Fruit fly (Drosophila melanogaster) whole organism: Measurements from ENCODE around the gene CG12480.

Experiments used
- CG8478 ChIP-seq: fragments of >200 bp; optimal IDR thresholded peaks from 2 replicates; lab custom pipeline; 2018; ENCODE audit warnings: inconsistent platforms
- Dll ChIP-seq: fragments of >200 bp; optimal IDR thresholded peaks from 2 replicates; lab custom pipeline; 2017
- EcR ChIP-seq, 2 experiments: fragments of >200 bp; optimal IDR thresholded peaks; 2 replicates each; lab custom pipeline; 2017; ENCODE audit warnings: missing biosample characterization in 2 of 2, missing genetic modification characterization in 2 of 2, missing genetic modification reagents in 2 of 2
- pan ChIP-seq: fragments of >200 bp; optimal IDR thresholded peaks from 2 replicates; lab custom pipeline; 2017
- psq ChIP-seq: fragments of >200 bp; optimal IDR thresholded peaks from 2 replicates; lab custom pipeline; 2017
- usp ChIP-seq: fragments of >200 bp; optimal IDR thresholded peaks from 2 replicates; lab custom pipeline; 2017; ENCODE audit warnings: missing biosample characterization, missing genetic modification characterization, mixed read lengths

Gene CG12480

DNA sequence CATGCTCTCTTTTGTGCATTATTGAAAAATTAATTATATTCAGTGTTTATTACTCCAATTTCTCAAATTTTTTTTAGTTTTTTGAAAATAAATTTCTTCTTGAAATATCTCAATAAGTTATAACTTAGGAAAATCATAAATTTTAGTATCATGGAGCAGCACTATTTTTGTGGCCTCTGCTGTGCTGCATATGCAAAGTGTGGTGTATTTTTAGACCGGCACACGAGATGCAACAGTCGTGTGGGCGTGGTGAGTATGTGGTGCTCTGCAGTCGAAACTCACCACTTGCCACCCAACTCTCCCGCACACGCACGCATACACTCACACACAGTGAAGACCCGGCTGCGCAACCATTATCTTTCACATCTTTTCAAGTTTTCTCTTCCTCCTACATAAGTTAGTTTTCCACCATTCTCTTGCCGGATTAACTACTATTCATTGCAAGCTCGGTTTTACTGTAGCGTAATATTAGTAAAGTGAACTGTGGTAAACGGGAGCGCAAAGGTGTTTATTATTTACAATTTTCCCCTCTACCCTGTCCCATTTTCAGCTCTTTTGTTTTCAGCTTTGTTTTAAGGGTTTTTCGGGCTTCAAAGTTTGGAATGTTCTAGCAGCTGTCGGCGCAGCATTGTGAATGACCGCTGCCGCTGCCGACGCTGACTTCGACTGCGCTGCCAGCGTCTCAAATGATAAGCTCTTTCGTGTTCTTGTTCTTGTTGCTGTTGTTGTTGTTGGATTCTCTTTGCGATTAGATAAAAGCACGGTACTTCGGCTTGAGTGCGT is 39.2 kb downstream of the CG12480 start:
- TF ChIP-seq psq (lab: Kevin White, UChicago) (no peak), Dll (lab: Kevin White, UChicago) (no peak), usp (no peak), EcR (GFP tag; optimal IDR thresholded peaks at IDR 0.05; lab: Kevin White, UChicago) (no peak), pan (no peak), CG8478 (lab: Kevin White, UChicago) (no peak)

DNA sequence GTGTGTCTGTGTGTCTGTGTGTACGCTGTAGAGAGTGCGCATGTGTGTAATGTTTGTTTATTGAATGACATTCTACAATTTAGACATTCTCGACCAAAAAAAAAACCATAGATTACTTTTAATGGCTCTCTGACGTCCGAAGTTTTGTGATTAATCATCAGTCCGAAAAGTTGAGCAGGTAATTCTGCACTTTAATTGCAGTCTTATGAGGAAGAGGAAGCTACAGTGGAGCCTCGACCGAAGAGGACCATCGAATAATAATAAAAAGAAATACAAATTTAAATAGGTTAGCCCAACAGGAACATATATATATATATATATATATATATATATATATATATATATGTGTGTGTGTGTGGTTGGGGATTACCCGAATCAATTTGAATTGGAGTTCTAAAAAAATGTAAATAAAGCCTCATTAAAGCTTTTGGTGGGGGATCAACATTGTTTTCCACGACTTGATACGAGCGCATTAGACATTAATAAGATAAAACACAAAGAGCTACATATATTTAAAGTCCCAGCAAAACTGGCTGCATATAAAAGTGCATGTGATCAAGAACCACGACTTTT is 39.9 kb downstream of the CG12480 start:
- TF ChIP-seq Dll (lab: Kevin White, UChicago) (no peak), psq (lab: Kevin White, UChicago) (no peak), pan (no peak), CG8478 (lab: Kevin White, UChicago) (no peak), usp (no peak), EcR (GFP tag; optimal IDR thresholded peaks at IDR 0.05; lab: Kevin White, UChicago) (no peak)

DNA sequence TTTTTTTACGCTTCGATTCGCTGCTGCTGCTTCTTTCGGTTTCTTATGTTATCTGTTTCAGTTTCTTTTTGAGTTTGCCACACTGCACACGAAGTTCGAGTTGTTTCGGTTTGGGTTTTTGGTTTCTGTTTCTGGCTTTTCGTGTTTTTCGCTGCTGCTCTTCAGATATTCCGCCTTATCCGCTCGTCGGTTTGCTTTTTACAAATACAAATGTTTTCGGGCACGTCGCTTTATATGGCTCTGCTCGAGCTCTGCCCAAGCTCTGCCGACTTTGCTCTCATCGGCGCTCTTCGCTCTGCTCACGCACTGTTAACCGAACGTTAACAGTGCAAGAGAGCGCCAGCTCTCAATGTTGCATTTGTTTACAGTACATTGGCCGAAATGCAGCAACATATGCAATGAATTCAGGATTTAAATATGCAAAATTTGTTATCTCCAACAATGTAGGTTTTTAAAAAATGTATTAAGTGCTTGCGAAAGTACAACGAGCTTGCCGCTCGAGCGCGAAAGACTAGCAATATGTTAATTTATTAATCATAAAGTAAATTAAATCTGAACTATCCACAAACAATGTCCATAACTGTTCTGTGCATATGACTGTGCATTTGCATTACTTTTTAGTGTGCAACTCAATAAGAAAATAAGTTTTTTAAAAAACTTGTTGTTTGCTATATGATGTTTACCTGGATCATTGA is 42.0 kb downstream of the CG12480 start:
- TF ChIP-seq Dll (lab: Kevin White, UChicago) (peak; percentile 47), CG8478 (lab: Kevin White, UChicago) (no peak), pan (no peak), usp (no peak)

DNA sequence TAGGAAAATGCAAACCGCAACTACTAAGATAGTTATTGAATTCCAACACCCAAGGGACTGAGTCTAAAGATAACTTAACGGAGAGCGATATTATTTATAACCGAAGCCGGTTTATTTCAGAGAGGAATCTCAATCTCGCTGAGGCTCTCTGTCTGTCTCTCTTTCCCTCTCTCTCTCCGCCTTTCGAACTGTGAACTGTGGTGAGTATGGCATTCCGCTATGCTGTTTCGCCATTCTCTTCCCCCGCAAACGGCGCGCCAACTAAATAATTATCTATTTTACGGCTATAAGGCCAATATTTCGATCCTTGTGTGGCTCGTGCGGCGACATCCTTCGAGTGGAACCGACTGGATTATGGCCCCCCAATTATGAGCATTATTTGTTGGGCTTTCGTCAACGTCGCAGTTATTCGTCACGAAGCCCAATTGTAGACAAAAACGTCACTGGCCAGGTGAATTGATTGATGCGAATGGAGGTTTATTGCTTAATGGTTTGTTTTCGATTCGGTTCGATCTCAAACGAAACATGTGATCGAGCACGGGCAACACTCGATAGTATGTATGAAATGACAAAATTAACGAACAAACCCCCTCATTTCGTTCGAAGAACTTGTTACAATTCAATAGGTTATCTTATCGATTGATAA is 42.9 kb downstream of the CG12480 start:
- no peak for TF ChIP-seq Dll (lab: Kevin White, UChicago)
- TF ChIP-seq EcR (GFP tag; optimal IDR thresholded peaks at IDR 0.05; lab: Kevin White, UChicago) = no peak
- no peak for TF ChIP-seq CG8478 (lab: Kevin White, UChicago)
- no peak for TF ChIP-seq psq (lab: Kevin White, UChicago)
- no peak for TF ChIP-seq usp
- TF ChIP-seq pan = no peak

DNA sequence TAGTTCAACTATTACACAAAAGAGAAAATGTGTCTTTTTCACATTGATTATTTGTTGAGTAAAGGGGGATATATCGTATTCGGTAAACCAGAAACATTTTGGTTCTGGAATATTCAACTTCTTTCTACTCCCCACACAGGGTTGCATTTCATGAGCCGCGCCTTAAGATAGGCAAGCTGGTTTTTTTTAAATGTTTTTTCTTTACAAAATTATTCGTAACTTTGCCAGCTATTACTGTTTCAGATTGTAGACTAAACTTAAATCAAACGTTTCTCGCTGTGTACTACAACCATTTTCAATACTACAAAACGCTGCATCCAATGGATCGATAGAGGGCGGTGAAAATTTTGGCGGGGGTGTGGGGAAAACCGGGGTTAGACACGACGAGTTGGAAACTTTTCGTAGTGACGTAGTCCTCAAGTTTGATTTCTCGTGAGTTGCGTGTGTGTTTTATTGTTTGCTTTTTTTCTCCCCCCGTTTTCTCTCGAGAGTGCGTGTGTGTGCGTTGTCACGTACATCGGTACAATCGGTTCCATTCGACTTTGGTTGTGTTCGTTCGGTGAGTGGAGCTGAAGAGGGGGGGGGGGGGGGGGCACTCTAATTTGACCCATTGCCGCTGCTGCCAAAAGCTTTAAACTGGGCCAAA is 44.2 kb downstream of the CG12480 start:
- TF ChIP-seq psq (lab: Kevin White, UChicago) (no peak), pan (no peak), EcR (GFP tag; optimal IDR thresholded peaks at IDR 0.05; lab: Kevin White, UChicago) (no peak), usp (no peak), CG8478 (lab: Kevin White, UChicago) (no peak), Dll (lab: Kevin White, UChicago) (no peak)

DNA sequence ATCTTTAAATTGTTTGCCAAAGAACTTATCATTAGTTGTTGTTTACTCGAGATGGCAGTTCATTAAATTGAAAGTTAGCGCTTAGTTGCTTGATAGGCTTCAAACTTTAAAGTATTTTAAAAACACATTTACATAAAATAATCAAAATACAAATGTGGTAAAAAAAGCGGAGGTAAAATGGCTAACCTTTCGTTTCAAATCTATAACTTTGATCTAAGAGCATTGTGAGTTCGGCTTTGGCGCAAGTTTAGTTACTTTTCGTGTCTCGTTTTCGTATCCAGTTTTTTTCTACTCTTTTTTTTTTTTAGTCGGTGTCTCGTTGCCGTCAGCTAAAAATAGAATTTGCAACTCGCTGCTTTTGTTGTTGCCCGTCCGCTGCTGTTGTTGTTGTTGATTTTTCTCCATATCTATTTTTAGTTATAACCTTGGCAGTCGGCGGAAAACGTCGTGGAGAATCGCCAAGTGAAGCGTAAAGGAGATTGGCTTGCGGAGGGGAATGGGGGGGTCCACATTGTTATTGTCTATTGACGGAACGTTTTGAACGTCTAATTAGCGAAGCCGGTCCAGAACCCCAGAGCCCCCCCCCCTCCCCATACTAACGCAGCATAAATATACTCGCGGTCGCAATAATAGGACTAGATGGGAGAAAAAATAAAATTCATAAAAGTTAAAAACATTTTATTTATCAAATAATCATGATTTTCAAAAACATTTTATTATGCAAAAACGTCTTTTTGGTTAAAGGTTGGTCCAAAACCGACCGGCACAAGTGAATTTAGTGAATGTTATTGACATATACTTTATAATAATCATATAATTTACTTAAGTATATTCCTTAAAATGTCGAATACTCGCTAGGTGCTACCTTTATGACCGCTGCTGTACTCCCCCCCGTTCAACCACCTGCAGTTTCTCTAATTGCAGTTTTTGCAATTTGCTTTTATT is 45.4 kb downstream of the CG12480 start:
- TF ChIP-seq pan = no peak
- TF ChIP-seq EcR (GFP tag; optimal IDR thresholded peaks at IDR 0.05; lab: Kevin White, UChicago) = no peak
- no peak for TF ChIP-seq usp
- TF ChIP-seq Dll (lab: Kevin White, UChicago) = no peak
- no peak for TF ChIP-seq CG8478 (lab: Kevin White, UChicago)
- no peak for TF ChIP-seq psq (lab: Kevin White, UChicago)

DNA sequence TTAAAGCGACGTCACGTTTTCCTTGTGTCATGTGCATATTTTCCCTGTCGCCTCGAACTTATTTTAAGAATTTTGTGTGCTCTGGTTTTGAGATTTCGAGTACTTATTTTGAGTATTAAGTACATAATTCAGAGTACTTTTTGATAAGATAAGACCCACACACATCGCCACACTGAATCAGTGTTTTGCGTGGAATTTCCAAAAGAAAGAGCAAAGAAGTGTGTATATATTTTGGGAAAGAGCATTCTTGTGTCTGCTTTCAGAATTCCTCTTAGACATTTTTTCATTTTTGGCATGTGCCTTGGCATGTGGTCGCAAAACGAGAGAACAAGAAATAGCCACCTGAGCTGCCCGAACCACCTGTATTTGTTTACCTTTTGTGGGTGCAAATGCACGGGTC is 46.4 kb downstream of the CG12480 start:
- TF ChIP-seq Dll (lab: Kevin White, UChicago) = no peak
- TF ChIP-seq usp = no peak
- no peak for TF ChIP-seq pan
- no peak for TF ChIP-seq CG8478 (lab: Kevin White, UChicago)
- no peak for TF ChIP-seq psq (lab: Kevin White, UChicago)
- no peak for TF ChIP-seq EcR (GFP tag; optimal IDR thresholded peaks at IDR 0.05; lab: Kevin White, UChicago)

DNA sequence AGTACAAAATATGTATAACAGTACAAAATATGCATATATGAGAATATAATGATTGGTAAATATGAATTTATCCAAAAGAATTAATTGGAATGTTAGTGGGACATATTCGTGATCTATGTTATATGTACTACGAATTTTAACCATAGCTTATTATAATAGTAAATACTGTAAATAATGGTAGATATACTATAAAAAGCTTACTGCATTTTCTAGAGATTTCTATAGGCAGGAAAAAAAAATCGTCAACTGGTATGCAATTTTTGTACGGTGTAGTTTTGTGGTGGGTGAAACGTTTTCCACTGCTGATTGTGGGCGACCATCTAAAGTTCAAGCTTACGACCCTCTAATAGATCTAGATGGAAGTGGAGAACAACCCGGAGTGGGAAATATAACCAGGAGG is 47.5 kb downstream of the CG12480 start:
- TF ChIP-seq EcR (GFP tag; optimal IDR thresholded peaks at IDR 0.05; lab: Kevin White, UChicago) (no peak), CG8478 (lab: Kevin White, UChicago) (no peak), psq (lab: Kevin White, UChicago) (no peak), usp (no peak), pan (no peak), Dll (lab: Kevin White, UChicago) (no peak)

DNA sequence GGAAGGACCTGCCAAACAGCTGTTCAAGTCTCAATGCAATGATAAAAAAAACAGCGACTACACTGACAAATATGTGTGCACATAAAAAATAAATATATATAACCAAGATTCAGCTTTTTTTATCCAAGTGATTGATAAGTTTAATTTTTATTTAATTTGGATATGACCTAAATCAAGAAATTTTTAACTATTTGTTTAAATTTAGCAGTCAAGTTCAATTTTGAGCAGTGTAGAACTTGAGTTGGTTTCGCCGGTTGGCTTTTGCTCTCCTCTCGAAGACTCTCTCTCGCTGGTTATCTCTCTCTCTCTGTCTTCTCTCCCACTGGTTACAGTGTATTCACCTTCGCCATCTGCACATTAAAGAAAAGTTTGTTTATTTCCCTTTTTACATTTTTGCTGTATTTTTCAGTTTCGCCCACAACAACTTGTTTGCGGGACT is 48.7 kb downstream of the CG12480 start:
- TF ChIP-seq Dll (lab: Kevin White, UChicago) = no peak
- TF ChIP-seq usp = no peak
- no peak for TF ChIP-seq CG8478 (lab: Kevin White, UChicago)
- no peak for TF ChIP-seq psq (lab: Kevin White, UChicago)
- no peak for TF ChIP-seq EcR (GFP tag; optimal IDR thresholded peaks at IDR 0.05; lab: Kevin White, UChicago)
- no peak for TF ChIP-seq pan
